Worm (Caenorhabditis elegans): ENCODE data around the gene C36E8.6.

Gene C36E8.6

ce11 chrIII:4015382-4015986 lies 27.6 kb downstream of the C36E8.6 start (continued):
- TF ChIP-seq mxl-3 (GFP tag; optimal IDR thresholded peaks at IDR 0.05) (no peak), spr-1 (tag; optimal IDR thresholded peaks at IDR 0.05) (peak; percentile 29), ztf-7 (tag; optimal IDR thresholded peaks at IDR 0.05) (peak; percentile 82), nhr-10 (tag; optimal IDR thresholded peaks at IDR 0.05) (no peak), T20F7.1 (GFP tag; optimal IDR thresholded peaks at IDR 0.05) (no peak), lsy-2 (tag; optimal IDR thresholded peaks at IDR 0.05) (peak; percentile 4 to 21), D1046.2 (GFP tag; IDR thresholded peaks at IDR 0.05) (no peak), dmd-8 (GFP tag; IDR thresholded peaks at IDR 0.05) (0 out of 2 replicates have a peak, but pooled peaks have one; percentile 25), lir-3 (tag; optimal IDR thresholded peaks at IDR 0.05) (no peak)

DNA sequence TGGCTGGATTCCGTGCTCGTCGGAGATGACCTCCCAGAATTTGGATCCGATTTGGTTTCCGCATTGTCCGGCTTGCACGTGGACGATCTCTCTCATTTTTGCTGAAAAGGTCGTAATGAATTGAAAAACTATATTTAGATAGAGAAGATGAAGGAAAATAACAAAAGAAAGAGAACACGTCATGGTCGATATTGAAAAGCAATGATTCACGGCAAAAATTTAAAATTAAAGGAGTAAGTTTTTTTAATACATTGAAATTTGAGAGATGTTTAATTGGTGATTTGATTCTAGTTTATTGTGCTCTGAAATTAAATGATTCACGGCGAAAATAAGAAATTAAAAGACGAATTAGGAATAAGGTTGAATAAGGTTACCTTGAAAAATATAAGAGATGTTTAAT lies 29.7 kb downstream of the C36E8.6 start, which contains the start of gene tbb-2:
Gene tbb-2, minus strand, starts transcription at position 101 of the 400 bp plus-strand sequence.
- TF ChIP-seq ZK546.5 (tag; optimal IDR thresholded peaks at IDR 0.05) = no peak
- no peak for TF ChIP-seq fos-1 (tag; optimal IDR thresholded peaks at IDR 0.05)
- TF ChIP-seq ztf-7 (tag; optimal IDR thresholded peaks at IDR 0.05) = no peak
- no peak for TF ChIP-seq dmd-8 (GFP tag; IDR thresholded peaks at IDR 0.05)
- TF ChIP-seq lsy-2 (tag; optimal IDR thresholded peaks at IDR 0.05) = no peak
- no peak for TF ChIP-seq lim-7 (GFP tag; IDR thresholded peaks at IDR 0.05)
- no peak; the same call in 1 of the 2 replicates for TF ChIP-seq daf-19 (GFP tag; conservative IDR thresholded peaks at IDR 0.05)
- TF ChIP-seq zip-11 (GFP tag; IDR thresholded peaks at IDR 0.05) = no peak
- TF ChIP-seq mep-1 (tag; optimal IDR thresholded peaks at IDR 0.05) = no peak

ce11 chrIII:4018095-4018498 lies 30.2 kb downstream of the C36E8.6 start:
- no peak for TF ChIP-seq nhr-25 (tag; optimal IDR thresholded peaks at IDR 0.05; ENCODE audit: borderline replicate concordance, insufficient read depth)
- no peak for TF ChIP-seq F10B5.3 (tag; optimal IDR thresholded peaks at IDR 0.05)
- no peak for TF ChIP-seq Y5F2A.4 (GFP tag; optimal IDR thresholded peaks at IDR 0.05)
- no peak for TF ChIP-seq skn-1 (tag; optimal IDR thresholded peaks at IDR 0.05)
- no peak for TF ChIP-seq nhr-237 (tag; optimal IDR thresholded peaks at IDR 0.05)
- TF ChIP-seq ZK337.2 (GFP tag; IDR thresholded peaks at IDR 0.05) = no peak
- TF ChIP-seq hlh-11 (tag; optimal IDR thresholded peaks at IDR 0.05) = peak; percentile 57
- TF ChIP-seq nhr-41 (GFP tag; IDR thresholded peaks at IDR 0.05) = no peak
- TF ChIP-seq lim-7 (GFP tag; IDR thresholded peaks at IDR 0.05) = no peak
- TF ChIP-seq hmg-1.1 (GFP tag; IDR thresholded peaks at IDR 0.05) = peak; percentile 73
- TF ChIP-seq tra-1 (GFP tag; IDR thresholded peaks at IDR 0.05) = no peak
- no peak for TF ChIP-seq dve-1 (tag; optimal IDR thresholded peaks at IDR 0.05; ENCODE audit: insufficient read depth)
- no peak for TF ChIP-seq pqm-1 (tag; optimal IDR thresholded peaks at IDR 0.05)
- TF ChIP-seq ztf-7 (tag; optimal IDR thresholded peaks at IDR 0.05) = no peak
- no peak for TF ChIP-seq gei-8 (GFP tag; optimal IDR thresholded peaks at IDR 0.05)
- no peak for TF ChIP-seq lin-39 (tag; optimal IDR thresholded peaks at IDR 0.05)
- TF ChIP-seq set-16 (GFP tag; IDR thresholded peaks at IDR 0.05) = peak; percentile 68
- 0 out of 2 replicates have a peak, but pooled peaks have one; percentile 34 for TF ChIP-seq F26F4.8 (GFP tag; conservative IDR thresholded peaks at IDR 0.05)
- TF ChIP-seq lir-3 (tag; optimal IDR thresholded peaks at IDR 0.05) = peak; percentile 7
- no peak for TF ChIP-seq mdt-29 (GFP tag; IDR thresholded peaks at IDR 0.05)
- no peak; the same call in 1 of the 2 replicates for TF ChIP-seq dmd-6 (GFP tag; IDR thresholded peaks at IDR 0.05)
- TF ChIP-seq fos-1 (tag; optimal IDR thresholded peaks at IDR 0.05) = no peak
- TF ChIP-seq spr-1 (tag; optimal IDR thresholded peaks at IDR 0.05) = peak; percentile 10
- no peak for TF ChIP-seq tag-97 (GFP tag; IDR thresholded peaks at IDR 0.05)
- no peak for TF ChIP-seq unc-130 (GFP tag; optimal IDR thresholded peaks at IDR 0.05)
- no peak for TF ChIP-seq nhr-111 (GFP tag; optimal IDR thresholded peaks at IDR 0.05)
- TF ChIP-seq lin-1 (GFP tag; IDR thresholded peaks at IDR 0.05) = no peak
- TF ChIP-seq pha-4 (GFP tag; IDR thresholded peaks at IDR 0.05) = no peak
- TF ChIP-seq pha-4 (tag; optimal IDR thresholded peaks at IDR 0.05) = no peak
- TF ChIP-seq daf-16 (GFP tag; optimal IDR thresholded peaks at IDR 0.05) = no peak
- TF ChIP-seq daf-16 (tag; optimal IDR thresholded peaks at IDR 0.05) = no peak
- peak; percentile 82 for TF ChIP-seq ceh-20 (GFP tag; IDR thresholded peaks at IDR 0.05)
- no peak for TF ChIP-seq duxl-1 (tag; optimal IDR thresholded peaks at IDR 0.05; ENCODE audit: poor library complexity)
- TF ChIP-seq dpl-1 (GFP tag; optimal IDR thresholded peaks at IDR 0.05) = peak; percentile 1
- peak; percentile 74 for TF ChIP-seq F37D6.2 (tag; optimal IDR thresholded peaks at IDR 0.05)
- peak; percentile 26 for TF ChIP-seq mxl-3 (GFP tag; optimal IDR thresholded peaks at IDR 0.05)
- TF ChIP-seq ZK546.5 (tag; optimal IDR thresholded peaks at IDR 0.05) = no peak
- TF ChIP-seq ceh-62 (tag; optimal IDR thresholded peaks at IDR 0.05) = no peak

Measured in whole organism, L4 larva.